Worm (Caenorhabditis elegans) whole organism, L3 larva: Measurements from ENCODE around the gene T01H3.2.

ENCODE experiments used
- aly-2 ChIP-seq: fragments of 150-350 bp; optimal IDR thresholded peaks from 2 replicates; lab custom pipeline; 2014; ENCODE audit warnings: missing biosample characterization, missing genetic modification characterization
- ama-1 ChIP-seq: fragments of 150-350 bp; optimal IDR thresholded peaks from 2 replicates; lab custom pipeline; 2018
- fos-1 ChIP-seq: fragments of 150-350 bp; optimal IDR thresholded peaks from 2 replicates; lab custom pipeline; 2014; ENCODE audit warnings: missing biosample characterization, missing genetic modification characterization
- lin-39 ChIP-seq: fragments of 150-350 bp; optimal IDR thresholded peaks from 2 replicates; lab custom pipeline; 2018; ENCODE audit warnings: missing biosample characterization, missing genetic modification reagents, missing genetic modification characterization
- nhr-11 ChIP-seq: fragments of 150-350 bp; optimal IDR thresholded peaks from 2 replicates; lab custom pipeline; 2014; ENCODE audit warnings: missing biosample characterization, missing genetic modification characterization
- nhr-12 ChIP-seq: fragments of 150-350 bp; optimal IDR thresholded peaks from 2 replicates; lab custom pipeline; 2014; ENCODE audit warnings: missing biosample characterization, missing genetic modification characterization
- nhr-25 ChIP-seq: sonication (generic microtip); optimal IDR thresholded peaks from 2 replicates; lab custom pipeline; 2017; ENCODE audit warnings: missing biosample characterization, missing genetic modification characterization
- nhr-76 ChIP-seq: fragments of 150-350 bp; sonication (generic microtip); optimal IDR thresholded peaks from 5 replicates; lab custom pipeline; 2014; ENCODE audit warnings: missing biosample characterization, missing genetic modification characterization
- nhr-77 ChIP-seq: fragments of 150-350 bp; optimal IDR thresholded peaks from 2 replicates; lab custom pipeline; 2014; ENCODE audit warnings: missing biosample characterization, missing genetic modification characterization
- pqm-1 ChIP-seq: fragments of 150-350 bp; optimal IDR thresholded peaks from 2 replicates; lab custom pipeline; 2017; ENCODE audit warnings: missing biosample characterization, missing genetic modification characterization, inconsistent platforms
- skn-1 ChIP-seq: fragments of 150-350 bp; optimal IDR thresholded peaks from 2 replicates; lab custom pipeline; 2014; ENCODE audit warnings: missing biosample characterization, missing genetic modification characterization
- snpc-4 ChIP-seq: fragments of 150-350 bp; optimal IDR thresholded peaks from 2 replicates; lab custom pipeline; 2014; ENCODE audit warnings: missing biosample characterization, missing genetic modification characterization
- unc-62 ChIP-seq: fragments of 150-350 bp; sonication (generic microtip); optimal IDR thresholded peaks from 4 replicates; lab custom pipeline; 2014; ENCODE audit warnings: missing biosample characterization, missing genetic modification reagents, missing genetic modification characterization

DNA sequence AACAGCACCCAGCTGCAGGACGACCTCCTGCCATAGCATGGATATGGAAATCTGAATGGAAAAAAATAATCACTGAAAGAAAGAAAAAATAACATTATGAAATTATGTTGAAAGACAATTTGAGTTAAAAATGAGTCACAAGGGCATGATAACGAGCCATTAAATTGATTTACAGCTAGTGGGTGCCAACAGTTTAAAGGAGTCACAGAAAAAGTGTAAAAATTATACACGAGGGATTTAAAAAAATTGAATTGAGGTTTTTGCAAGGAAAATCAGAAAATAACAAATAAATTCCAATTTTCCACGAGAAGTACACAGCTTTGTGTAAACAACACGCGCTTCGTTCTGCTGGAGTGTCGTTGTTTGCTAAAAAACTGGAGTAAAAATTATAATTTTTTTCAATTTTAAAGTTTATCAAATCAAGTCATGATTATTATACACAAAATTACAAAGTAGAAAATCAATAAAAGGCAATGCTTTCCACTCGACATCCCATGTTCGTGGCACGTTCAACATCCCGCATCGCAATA is 3.9 kb downstream of the T01H3.2 start, which contains the start of gene T01H3.3:
- no peak for TF ChIP-seq aly-2 (tag; lab: Kevin White, UChicago)
- no peak for TF ChIP-seq pqm-1
- TF ChIP-seq fos-1 (tag; lab: Kevin White, UChicago): no peak
- TF ChIP-seq nhr-76: no peak
- no peak for TF ChIP-seq snpc-4 (tag; lab: Kevin White, UChicago)
- no peak for TF ChIP-seq nhr-12
- TF ChIP-seq ama-1 (lab: Kevin White, UChicago): no peak
- no peak for TF ChIP-seq lin-39 (tag; lab: Kevin White, UChicago)
- no peak for TF ChIP-seq nhr-77 (tag; lab: Kevin White, UChicago)
- TF ChIP-seq unc-62 (GFP tag; lab: Kevin White, UChicago): no peak
- TF ChIP-seq skn-1 (tag; lab: Kevin White, UChicago): no peak
- TF ChIP-seq nhr-25 (tag; lab: Kevin White, UChicago): no peak
- no peak for TF ChIP-seq nhr-11
